Worm (Caenorhabditis elegans) whole organism, L4/young adult: Measurements from ENCODE around the gene ZK1248.17.

ENCODE experiments used
- dao-5 ChIP-seq: sonication (generic microtip); optimal IDR thresholded peaks from 2 replicates; lab custom pipeline; 2016; ENCODE audit warnings: missing genotype, missing genetic modification characterization, moderate library complexity, missing compliant biosample characterization
- him-1 ChIP-seq: sonication (generic microtip); optimal IDR thresholded peaks from 2 replicates; lab custom pipeline; 2016; ENCODE audit warnings: missing genotype, missing genetic modification reagents, missing genetic modification characterization, missing compliant biosample characterization

DNA sequence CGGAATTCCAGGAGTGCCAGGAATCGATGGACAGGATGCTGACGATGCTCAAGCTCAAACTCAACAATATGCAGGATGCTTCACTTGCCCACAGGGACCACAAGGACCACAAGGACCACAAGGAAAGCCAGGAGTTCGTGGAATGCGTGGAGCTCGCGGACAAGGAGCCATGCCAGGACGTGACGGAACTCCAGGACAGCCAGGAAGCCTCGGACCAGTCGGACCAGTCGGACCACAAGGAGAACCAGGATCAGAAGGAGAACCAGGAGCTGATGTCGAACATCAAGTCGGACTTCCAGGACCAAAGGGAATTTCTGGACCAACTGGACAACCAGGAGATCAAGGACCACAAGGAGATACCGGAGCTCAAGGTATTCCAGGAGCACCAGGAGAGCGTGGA, 14.0 kb downstream of the ZK1248.17 start:
- no peak for TF ChIP-seq dao-5 (tag; lab: Kevin White, UChicago)
- no peak for TF ChIP-seq him-1
